Fruit fly (Drosophila melanogaster) Kc167 (cell line): ENCODE data around the gene FoxK.

Experiments used
- Myc ChIP-seq: fragments of >200 bp; optimal IDR thresholded peaks from 2 replicates; lab custom pipeline; 2017; ENCODE audit warnings: missing external identifiers
- insv ChIP-seq: fragments of >200 bp; optimal IDR thresholded peaks from 3 replicates; lab custom pipeline; 2018; ENCODE audit warnings: missing external identifiers
- psq ChIP-seq: fragments of >200 bp; optimal IDR thresholded peaks from 2 replicates; lab custom pipeline; 2017; ENCODE audit warnings: missing external identifiers
- ttk ChIP-seq: sonication (Bioruptor generic); optimal IDR thresholded peaks from 2 replicates; lab custom pipeline; 2017; ENCODE audit warnings: missing external identifiers

dm6 chr3L:11107935-11108334 lies 12.6 kb downstream of the FoxK start, which contains the start of gene CG12522:
- TF ChIP-seq psq (lab: Kevin White, UChicago), result no peak
- TF ChIP-seq ttk (lab: Kevin White, UChicago), result no peak
- TF ChIP-seq insv (lab: Kevin White, UChicago), result no peak
- TF ChIP-seq Myc (lab: Kevin White, UChicago), result no peak
